Worm (Caenorhabditis elegans) whole organism, L3 larva: Measurements from ENCODE around the gene K10G9.2.

ENCODE experiments used
- jun-1 ChIP-seq: fragments of 150-350 bp; optimal IDR thresholded peaks from 2 replicates; lab custom pipeline; 2014; ENCODE audit warnings: missing biosample characterization, missing genetic modification reagents, missing genetic modification characterization
- skn-1 ChIP-seq: fragments of 150-350 bp; optimal IDR thresholded peaks from 2 replicates; lab custom pipeline; 2014; ENCODE audit warnings: missing biosample characterization, missing genetic modification characterization

DNA sequence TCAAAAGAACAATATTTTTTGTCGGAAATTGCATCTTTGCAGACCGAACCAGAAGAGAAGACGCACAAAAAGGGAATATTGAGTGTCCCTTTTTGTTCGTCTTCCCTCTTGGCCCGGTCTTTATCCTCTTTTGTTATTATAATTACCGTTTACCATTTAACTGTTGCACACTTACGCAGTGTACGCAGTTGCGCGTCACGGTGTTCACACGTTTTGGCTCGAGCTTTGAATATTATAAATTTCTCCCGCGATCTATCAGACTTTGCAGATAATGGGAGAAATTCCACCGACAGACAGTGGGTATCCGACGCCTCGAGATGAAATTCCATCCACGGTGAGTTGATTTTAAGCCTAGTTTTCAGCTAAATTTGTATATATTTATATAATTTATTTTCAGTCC is 35.1 kb downstream of the K10G9.2 start, which contains the start of gene sas-7:
- TF ChIP-seq jun-1 = no peak
- TF ChIP-seq skn-1 (tag; lab: Kevin White, UChicago) = no peak
